Fruit fly (Drosophila melanogaster) Kc167 (cell line): ENCODE results near the gene Ets97D.

ENCODE experiments used
- Myc ChIP-seq: fragments of >200 bp; optimal IDR thresholded peaks from 2 replicates; lab custom pipeline; 2017; ENCODE audit warnings: missing external identifiers
- Sin3A ChIP-seq: fragments of >200 bp; optimal IDR thresholded peaks from 2 replicates; lab custom pipeline; 2018; ENCODE audit warnings: missing external identifiers
- h ChIP-seq: fragments of >200 bp; optimal IDR thresholded peaks from 3 replicates; lab custom pipeline; 2018; ENCODE audit warnings: missing external identifiers
- insv ChIP-seq: fragments of >200 bp; optimal IDR thresholded peaks from 3 replicates; lab custom pipeline; 2018; ENCODE audit warnings: missing external identifiers
- psq ChIP-seq: fragments of >200 bp; optimal IDR thresholded peaks from 2 replicates; lab custom pipeline; 2017; ENCODE audit warnings: missing external identifiers
- ttk ChIP-seq: sonication (Bioruptor generic); optimal IDR thresholded peaks from 2 replicates; lab custom pipeline; 2017; ENCODE audit warnings: missing external identifiers

Gene Ets97D

DNA sequence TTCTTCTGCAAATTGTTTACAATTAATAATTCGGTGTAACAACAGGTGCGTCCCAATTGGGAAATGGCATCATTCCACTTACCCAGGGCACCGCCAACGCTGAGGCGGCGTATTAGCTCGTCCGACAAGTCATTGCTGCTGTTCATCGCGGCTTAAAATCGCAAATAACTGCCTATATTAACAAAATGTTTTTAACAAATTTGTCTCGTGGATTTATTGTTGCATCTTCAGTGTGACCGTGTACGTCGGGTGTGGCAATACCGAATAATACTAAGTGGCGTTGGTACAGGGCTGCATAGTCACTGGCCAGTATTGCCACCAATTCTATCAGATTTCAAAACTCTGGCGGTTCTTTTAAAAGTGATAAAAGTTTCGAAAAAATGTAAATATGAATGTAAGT lies at the start of gene Ets97D:
Ets97D (minus strand) TSS at position 272 of the 400 bp plus-strand sequence.
- no peak for TF ChIP-seq Sin3A (lab: Kevin White, UChicago)
- no peak for TF ChIP-seq Myc (lab: Kevin White, UChicago)
- no peak for TF ChIP-seq psq (lab: Kevin White, UChicago)
- no peak for TF ChIP-seq h
- TF ChIP-seq insv: no peak
- no peak for TF ChIP-seq ttk (lab: Kevin White, UChicago)

DNA sequence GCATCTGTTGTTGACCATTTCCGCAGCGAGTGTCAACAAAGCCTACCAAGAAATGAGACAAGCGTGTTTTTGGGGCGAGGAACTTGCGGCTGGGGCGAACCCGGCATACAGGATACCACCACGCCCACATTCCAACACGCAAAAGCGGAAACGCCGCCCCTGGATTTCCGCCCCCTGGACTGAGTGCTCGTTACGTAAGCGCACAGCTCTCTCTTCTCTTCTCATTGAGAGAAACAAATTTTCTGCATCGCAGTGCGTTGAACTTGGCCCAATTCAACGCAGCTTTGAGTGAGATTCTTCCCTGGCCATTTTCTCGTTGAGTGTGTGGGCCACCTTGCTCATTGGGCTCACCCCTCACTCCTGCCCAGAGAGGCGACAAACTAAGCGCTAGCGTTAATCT lies 47.8 kb upstream of the Ets97D start:
- TF ChIP-seq h: no peak
- no peak for TF ChIP-seq ttk (lab: Kevin White, UChicago)
- TF ChIP-seq insv: no peak
- TF ChIP-seq Myc (lab: Kevin White, UChicago): no peak
- no peak for TF ChIP-seq Sin3A (lab: Kevin White, UChicago)
- TF ChIP-seq psq (lab: Kevin White, UChicago): no peak

DNA sequence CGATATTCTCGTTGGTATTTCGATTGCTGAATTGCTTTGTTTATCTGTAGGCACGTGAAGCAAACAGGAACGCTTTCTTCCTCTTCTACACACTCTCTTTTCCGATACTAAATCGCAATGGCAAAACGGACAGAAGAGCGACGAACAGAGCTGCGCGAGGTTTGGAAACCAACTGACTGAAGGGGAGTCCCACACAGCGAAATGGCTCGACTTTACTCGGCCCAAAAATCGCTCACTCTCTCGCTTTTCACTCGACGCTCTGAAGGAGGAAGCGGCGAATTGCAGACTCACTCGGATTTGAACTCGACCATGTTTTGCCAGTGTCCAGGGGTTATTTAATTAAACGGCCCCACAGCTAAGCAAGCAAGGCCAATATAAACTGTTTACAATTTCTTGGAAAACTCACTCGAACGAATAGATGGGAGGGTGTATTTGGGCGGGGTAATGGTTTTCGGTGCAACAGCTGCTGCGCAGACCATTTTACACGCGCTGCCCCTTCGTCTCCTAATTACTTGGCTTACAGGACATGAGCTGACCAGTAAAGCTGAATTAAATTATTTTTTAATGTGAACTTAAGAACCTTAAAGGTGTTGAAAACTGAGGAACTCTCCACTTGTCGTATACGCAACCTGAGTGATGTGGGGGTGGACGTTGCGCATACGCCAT lies 45.8 kb upstream of the Ets97D start, which contains the start of gene CG6330:
CG6330 (minus strand) TSS at position 178 of the 666 bp plus-strand sequence.
- TF ChIP-seq insv: no peak
- TF ChIP-seq Sin3A (lab: Kevin White, UChicago): no peak
- TF ChIP-seq Myc (lab: Kevin White, UChicago): no peak
- no peak for TF ChIP-seq h
- TF ChIP-seq psq (lab: Kevin White, UChicago): no peak
- TF ChIP-seq ttk (lab: Kevin White, UChicago): no peak

- TF ChIP-seq h (no peak), Myc (lab: Kevin White, UChicago) (no peak), ttk (lab: Kevin White, UChicago) (no peak), Sin3A (lab: Kevin White, UChicago) (no peak), insv (no peak), psq (lab: Kevin White, UChicago) (no peak)
Measured at dm6 chr3R:26957132-26957531, 44.4 kb upstream of the Ets97D start.

dm6 chr3R:26956376-26957062 lies 43.8 kb upstream of the Ets97D start:
- TF ChIP-seq psq (lab: Kevin White, UChicago) (no peak), Sin3A (lab: Kevin White, UChicago) (no peak), ttk (lab: Kevin White, UChicago) (no peak), Myc (lab: Kevin White, UChicago) (no peak), insv (no peak), h (no peak)

DNA sequence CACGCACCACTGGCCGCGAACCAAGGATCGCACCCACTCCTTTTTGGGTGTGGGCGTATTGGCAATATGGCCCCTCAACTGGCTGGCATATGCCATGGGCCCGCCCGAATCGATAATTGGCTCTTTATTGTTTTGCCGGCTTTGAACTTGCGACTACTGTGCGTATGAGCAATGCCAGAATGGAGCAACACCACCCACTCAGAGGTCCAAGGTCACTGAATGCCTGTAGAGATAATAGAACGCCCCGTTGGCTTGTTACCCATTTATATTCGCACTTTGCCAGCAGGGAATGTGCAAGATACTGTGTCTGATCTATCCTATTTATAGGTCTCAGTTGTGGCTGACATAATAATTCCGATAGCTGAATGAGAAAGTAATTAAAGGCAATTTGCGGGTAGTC lies 42.8 kb upstream of the Ets97D start:
- TF ChIP-seq insv: no peak
- TF ChIP-seq Myc (lab: Kevin White, UChicago): no peak
- TF ChIP-seq psq (lab: Kevin White, UChicago): no peak
- TF ChIP-seq h: no peak
- TF ChIP-seq Sin3A (lab: Kevin White, UChicago): no peak
- TF ChIP-seq ttk (lab: Kevin White, UChicago): no peak

DNA sequence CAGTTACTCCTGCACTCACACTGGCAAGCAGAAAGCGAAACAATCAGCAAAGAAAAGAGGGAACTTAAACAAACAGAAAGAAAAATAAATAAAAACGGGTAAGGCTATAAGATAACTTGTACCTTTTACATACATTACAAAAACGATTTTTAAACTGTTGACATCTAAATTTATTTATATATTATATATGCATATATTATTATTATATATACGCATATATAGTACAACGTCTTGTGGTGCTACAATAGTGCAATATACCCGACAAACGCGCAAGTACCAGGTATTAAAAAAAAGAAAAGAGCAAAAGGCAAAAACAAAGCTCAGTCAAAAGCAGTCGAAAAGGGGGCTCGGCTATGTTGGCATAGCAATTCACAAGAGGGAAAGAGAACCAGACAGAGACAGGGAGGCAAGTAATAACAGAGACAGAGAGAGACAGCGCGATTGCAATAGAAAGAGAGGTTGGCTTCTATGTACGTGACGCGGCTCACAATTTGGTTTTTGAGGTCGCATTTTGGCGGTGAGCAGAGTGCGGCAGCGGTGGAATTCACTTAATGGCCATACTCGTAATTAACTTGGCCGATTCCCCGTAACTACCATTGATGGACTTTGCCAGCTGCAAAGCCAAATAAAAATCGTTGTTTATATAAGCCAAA lies 41.5 kb upstream of the Ets97D start:
- TF ChIP-seq insv: no peak

DNA sequence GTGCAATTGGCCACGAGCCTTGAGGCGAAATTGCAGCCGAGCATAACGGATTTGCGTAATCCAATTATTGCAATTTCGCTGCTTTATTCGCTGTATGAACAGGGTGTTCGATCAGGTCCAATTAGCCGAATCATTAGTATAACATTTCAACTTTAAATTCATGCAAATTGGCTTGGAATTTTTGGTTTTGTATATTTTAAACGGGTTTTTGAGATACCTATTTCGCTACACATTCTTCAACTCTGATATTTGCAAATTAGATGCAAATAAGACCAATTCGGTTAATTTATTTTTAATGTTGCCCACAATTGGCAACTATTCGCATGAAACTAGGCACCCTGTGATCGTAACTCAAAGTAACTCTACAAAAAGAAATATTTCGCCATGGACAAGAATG lies 40.8 kb upstream of the Ets97D start:
- no peak for TF ChIP-seq ttk (lab: Kevin White, UChicago)
- no peak for TF ChIP-seq Sin3A (lab: Kevin White, UChicago)
- TF ChIP-seq Myc (lab: Kevin White, UChicago): no peak
- no peak for TF ChIP-seq h
- no peak for TF ChIP-seq insv
- no peak for TF ChIP-seq psq (lab: Kevin White, UChicago)

dm6 chr3R:26952857-26953477 lies 40.3 kb upstream of the Ets97D start:
- TF ChIP-seq insv (no peak), Myc (lab: Kevin White, UChicago) (no peak), h (no peak), Sin3A (lab: Kevin White, UChicago) (no peak), psq (lab: Kevin White, UChicago) (no peak), ttk (lab: Kevin White, UChicago) (no peak)

DNA sequence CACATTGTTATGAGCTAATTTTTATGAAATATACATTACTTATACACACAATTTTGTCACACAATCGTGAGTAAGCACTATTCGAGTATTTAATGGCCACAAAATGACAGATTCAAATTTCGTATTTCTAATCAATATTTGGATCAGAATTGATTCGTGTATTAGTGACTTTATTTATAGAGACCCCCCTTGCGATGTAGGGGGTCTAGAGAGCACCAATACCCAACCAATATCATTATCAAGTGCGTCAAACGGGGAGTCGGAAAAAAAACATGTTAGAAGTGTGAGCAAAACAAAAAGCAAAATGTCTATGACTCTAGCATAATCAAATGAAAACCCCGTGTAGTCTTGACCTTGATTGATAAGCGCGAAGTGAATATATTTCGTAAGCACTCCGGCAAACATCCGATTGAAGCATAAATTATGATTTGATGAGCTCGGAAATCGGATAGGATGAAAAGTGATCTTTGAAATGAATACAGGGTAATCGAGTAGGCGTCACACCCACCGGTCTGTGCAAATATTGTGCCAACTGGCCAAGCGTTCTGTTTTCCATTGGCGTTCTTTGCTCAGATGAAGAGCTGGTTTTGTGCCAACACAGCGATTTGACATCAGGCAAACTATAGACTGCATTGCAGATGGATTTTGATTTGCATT lies 39.6 kb upstream of the Ets97D start:
- TF ChIP-seq h: no peak
- TF ChIP-seq Sin3A (lab: Kevin White, UChicago): no peak
- TF ChIP-seq ttk (lab: Kevin White, UChicago): no peak
- TF ChIP-seq Myc (lab: Kevin White, UChicago): no peak
- TF ChIP-seq insv: no peak
- TF ChIP-seq psq (lab: Kevin White, UChicago): no peak

DNA sequence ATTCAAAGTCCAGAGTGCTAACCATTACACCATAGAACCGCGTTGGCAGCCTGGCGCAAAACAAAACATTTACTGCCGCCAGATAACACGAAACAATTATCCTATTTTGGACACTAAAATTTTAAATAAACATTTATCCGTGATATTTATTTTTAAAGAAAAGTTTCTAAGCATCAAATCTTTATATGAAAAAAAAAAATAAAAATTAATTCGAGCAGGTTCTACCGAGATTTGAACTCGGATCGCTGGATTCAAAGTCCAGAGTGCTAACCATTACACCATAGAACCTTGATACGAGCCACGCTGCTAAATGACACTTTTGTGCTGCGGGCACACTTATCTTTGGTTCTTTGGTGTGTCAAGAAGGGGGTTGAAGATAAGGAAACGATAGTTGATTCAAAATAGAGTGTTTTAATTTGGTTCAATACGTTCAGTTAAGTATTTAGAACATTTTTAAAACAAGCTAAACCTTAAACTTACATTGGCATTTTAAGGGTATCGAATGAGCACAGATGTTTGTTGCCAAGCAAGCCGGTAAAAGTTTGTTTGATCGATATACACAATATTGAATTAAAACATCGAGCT lies 34.7 kb upstream of the Ets97D start, which contains the start of gene Spag1:
Spag1 (plus strand) TSS at position 535 of the 585 bp plus-strand sequence.
- TF ChIP-seq ttk (lab: Kevin White, UChicago) (no peak), h (no peak), Myc (lab: Kevin White, UChicago) (no peak), Sin3A (lab: Kevin White, UChicago) (no peak), insv (no peak), psq (lab: Kevin White, UChicago) (no peak)
